Worm (Caenorhabditis elegans): Measurements from ENCODE around the gene trx-2.
A peak's percentile ranks its signal among the peaks of the same experiment; 100 is the strongest.

ce11 chrV:10355773-10356335, 41.4 kb downstream of the trx-2 start, which contains the start of gene sluh-7:
- peak; percentile 79 for TF ChIP-seq flt-1 (GFP tag; IDR thresholded peaks at IDR 0.05)
- TF ChIP-seq ztf-29 (GFP tag; IDR thresholded peaks at IDR 0.05), result peak; percentile 70; the same call in 1 of the 2 replicates
- TF ChIP-seq ztf-23 (GFP tag; IDR thresholded peaks at IDR 0.05), result peak; percentile 75
